Worm (Caenorhabditis elegans): ENCODE results near the gene K06A9.1.

K06A9.1 gene

DNA sequence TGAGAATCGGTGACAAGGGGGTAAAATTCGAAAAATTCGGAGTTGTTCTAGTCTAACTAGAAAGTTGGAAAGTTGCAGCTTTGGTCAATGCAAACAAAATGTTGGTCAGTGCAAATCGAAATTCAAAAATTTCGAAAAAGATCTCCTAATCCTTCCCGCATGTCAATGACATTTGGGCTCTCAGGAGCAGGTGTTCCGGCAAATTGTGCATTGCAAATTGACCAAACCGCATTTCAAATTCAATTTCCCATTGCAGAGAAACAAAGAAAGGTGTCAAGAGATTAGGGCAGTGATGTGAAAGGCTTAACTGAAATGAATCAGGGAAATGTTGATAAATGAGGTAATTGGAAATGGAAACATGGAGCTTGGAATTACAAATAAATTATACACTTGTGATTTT lies 24.0 kb upstream of the K06A9.1 start:
- TF ChIP-seq pes-1 (GFP tag; IDR thresholded peaks at IDR 0.05) (no peak), ceh-13 (GFP tag; optimal IDR thresholded peaks at IDR 0.05) (no peak), ets-7 (tag; optimal IDR thresholded peaks at IDR 0.05) (no peak), B0310.2 (tag; optimal IDR thresholded peaks at IDR 0.05) (no peak), tbx-37 (GFP tag; conservative IDR thresholded peaks at IDR 0.05) (no peak), tra-4 (tag; optimal IDR thresholded peaks at IDR 0.05) (no peak), hnd-1 (tag; optimal IDR thresholded peaks at IDR 0.05) (no peak), F13C5.2 (tag; optimal IDR thresholded peaks at IDR 0.05) (no peak), hmg-4 (GFP tag; optimal IDR thresholded peaks at IDR 0.05) (no peak), flt-1 (GFP tag; IDR thresholded peaks at IDR 0.05) (no peak), tbx-11 (GFP tag; IDR thresholded peaks at IDR 0.05) (no peak), scrt-1 (GFP tag; IDR thresholded peaks at IDR 0.05) (no peak), ceh-36 (tag; optimal IDR thresholded peaks at IDR 0.05) (no peak), sea-1 (GFP tag; conservative IDR thresholded peaks at IDR 0.05) (no peak), aly-1 (tag; optimal IDR thresholded peaks at IDR 0.05) (no peak), ama-1 (optimal IDR thresholded peaks at IDR 0.05) (no peak), hmbx-1 (tag; optimal IDR thresholded peaks at IDR 0.05) (no peak)

DNA sequence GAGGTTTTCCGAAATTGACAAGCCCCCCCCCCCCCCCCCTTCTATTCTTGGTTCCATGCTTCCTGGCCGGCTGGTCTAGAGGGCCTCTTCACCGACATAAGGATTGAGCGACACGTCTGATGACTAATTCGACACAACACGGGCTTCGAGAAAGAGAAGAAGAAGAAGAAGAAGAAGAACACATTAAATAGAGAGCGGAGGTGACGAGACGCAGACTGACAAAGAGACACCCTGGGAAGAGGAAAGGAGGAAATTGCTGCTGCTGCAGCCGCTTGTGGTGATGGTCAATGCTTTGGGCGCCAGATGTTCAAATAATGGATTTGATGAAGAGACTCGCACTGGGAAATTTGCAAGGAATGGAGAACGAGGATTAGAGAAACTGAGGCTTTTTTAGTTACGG lies 22.7 kb upstream of the K06A9.1 start:
- TF ChIP-seq hmg-4 (GFP tag; optimal IDR thresholded peaks at IDR 0.05) (peak; percentile 30), ceh-13 (GFP tag; optimal IDR thresholded peaks at IDR 0.05) (no peak)

DNA sequence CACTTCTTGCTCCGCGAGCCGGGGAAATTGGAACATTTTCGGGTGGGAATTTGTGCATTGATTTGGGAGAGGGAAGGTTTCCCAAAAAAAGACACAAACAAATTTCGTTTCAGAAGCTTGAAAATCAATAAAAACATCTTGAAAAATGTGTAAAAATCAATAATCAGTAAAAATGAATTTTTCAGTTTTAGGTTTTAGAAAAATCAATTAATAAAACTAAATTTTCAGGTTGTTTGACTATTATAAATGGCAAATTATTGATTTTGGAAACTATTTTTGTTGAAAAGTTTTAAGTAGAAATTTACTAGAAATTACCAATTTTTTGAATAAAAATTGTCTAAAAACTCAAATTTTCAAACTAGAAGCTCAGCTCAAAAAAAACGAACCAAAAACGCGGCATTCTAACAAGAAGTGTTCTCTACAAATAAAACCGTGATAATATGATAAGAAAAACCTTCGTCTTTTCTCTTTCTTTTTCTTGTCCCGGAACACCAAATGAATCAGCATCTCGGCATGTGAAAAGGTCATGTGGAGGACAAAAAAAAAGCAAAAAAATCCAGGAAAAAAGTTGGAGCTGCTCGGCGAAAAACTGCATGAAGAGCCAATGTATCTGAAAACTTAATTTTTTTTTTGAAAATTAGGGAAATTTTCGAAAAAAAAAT lies 21.7 kb upstream of the K06A9.1 start:
- TF ChIP-seq B0310.2 (tag; optimal IDR thresholded peaks at IDR 0.05) (no peak), scrt-1 (GFP tag; IDR thresholded peaks at IDR 0.05) (no peak), pes-1 (GFP tag; IDR thresholded peaks at IDR 0.05) (no peak), tbx-11 (GFP tag; IDR thresholded peaks at IDR 0.05) (no peak), aly-1 (tag; optimal IDR thresholded peaks at IDR 0.05) (no peak), hmg-4 (GFP tag; optimal IDR thresholded peaks at IDR 0.05) (no peak)

DNA sequence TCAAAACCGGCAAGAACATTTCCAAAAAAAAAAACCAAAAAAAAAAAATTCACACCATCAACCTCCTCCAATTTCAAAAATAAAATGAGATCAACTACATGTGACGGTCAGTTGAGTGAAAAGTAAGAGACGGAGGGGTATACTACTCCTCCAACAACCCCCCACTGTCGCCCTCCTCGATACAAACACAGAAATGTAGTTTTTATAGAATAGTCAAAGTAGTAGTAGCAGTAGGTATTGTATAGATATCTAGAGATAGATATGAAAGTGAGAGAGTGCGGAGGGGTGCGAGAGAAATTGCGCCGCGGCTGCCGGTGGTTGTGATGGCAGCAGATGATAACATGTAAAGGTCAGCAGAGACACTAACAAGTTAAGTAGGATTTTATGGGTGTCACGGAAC lies 20.0 kb upstream of the K06A9.1 start:
- TF ChIP-seq pes-1 (GFP tag; IDR thresholded peaks at IDR 0.05) (no peak), hmbx-1 (tag; optimal IDR thresholded peaks at IDR 0.05) (no peak), hnd-1 (tag; optimal IDR thresholded peaks at IDR 0.05) (no peak), ama-1 (optimal IDR thresholded peaks at IDR 0.05) (no peak), B0310.2 (tag; optimal IDR thresholded peaks at IDR 0.05) (no peak), ceh-13 (GFP tag; optimal IDR thresholded peaks at IDR 0.05) (no peak)

DNA sequence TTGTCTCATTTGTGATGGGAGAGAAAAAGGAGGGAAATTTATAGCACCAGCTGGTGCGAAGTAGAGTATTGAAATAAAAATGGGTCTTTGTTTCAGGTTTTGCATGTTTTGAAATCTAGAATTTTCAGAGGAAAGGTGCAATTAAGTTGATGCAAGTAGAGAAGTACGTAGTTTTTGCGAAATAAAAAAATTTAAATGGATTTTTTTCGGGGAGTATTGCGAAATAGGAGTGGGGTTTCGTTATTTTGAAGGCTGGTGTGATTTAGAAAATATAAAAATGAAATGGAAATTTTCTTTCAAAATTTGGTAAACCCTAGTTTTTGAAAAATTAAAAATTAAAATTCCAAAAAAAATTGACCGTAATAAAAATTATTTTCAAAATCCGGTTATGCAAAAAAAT lies 19.2 kb upstream of the K06A9.1 start:
- TF ChIP-seq hmg-4 (GFP tag; optimal IDR thresholded peaks at IDR 0.05) (no peak), tra-4 (tag; optimal IDR thresholded peaks at IDR 0.05) (no peak), ama-1 (optimal IDR thresholded peaks at IDR 0.05) (no peak), F13C5.2 (tag; optimal IDR thresholded peaks at IDR 0.05) (no peak), tbx-37 (GFP tag; conservative IDR thresholded peaks at IDR 0.05) (no peak), hnd-1 (tag; optimal IDR thresholded peaks at IDR 0.05) (no peak), pes-1 (GFP tag; IDR thresholded peaks at IDR 0.05) (no peak)

DNA sequence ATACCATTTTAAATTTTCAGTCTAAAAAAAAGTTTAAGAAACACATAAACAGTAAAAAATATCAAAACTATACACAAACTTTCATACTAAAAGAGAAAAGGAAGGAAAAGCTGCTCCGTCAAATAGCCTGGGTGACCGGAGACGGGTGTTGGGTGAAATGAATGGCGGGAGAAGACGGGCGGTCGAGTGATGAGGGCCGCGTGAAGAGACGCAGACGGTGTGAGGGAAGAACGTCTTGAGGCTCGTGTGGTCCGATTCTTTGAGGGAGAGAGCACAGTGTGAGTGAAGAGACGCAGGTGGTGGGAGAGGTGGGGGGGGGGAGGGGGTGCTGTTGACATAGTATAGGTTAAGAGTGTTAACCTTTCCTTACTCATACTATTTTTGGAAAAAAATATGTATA lies 18.3 kb upstream of the K06A9.1 start:
- peak; percentile 47 for TF ChIP-seq hmg-4 (GFP tag; optimal IDR thresholded peaks at IDR 0.05)
- TF ChIP-seq tra-4 (tag; optimal IDR thresholded peaks at IDR 0.05) = no peak

DNA sequence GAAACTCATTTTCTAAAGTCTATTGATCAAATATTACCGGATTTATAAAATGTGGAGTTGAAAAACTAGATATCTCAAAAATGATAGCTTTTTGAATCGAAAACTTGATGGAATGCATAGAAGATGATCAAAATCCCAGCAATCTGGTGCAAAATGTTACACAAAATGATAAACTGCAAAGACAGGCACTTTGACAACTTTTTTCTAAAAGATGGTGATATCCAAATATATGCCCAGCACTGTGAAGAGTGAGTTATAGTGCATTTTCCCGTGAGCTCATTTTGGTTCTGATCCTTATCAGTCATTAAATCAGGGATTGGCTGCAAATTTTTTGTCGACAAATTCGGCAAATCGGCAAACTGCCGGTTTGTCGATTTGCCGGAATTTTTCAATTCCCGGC lies 12.0 kb upstream of the K06A9.1 start, which contains the start of gene K06A9.3:
TSS of gene K06A9.3 (minus strand) at position 101 of the 400 bp plus-strand sequence.
- TF ChIP-seq ama-1 (optimal IDR thresholded peaks at IDR 0.05) = no peak
- no peak for TF ChIP-seq flt-1 (GFP tag; IDR thresholded peaks at IDR 0.05)

DNA sequence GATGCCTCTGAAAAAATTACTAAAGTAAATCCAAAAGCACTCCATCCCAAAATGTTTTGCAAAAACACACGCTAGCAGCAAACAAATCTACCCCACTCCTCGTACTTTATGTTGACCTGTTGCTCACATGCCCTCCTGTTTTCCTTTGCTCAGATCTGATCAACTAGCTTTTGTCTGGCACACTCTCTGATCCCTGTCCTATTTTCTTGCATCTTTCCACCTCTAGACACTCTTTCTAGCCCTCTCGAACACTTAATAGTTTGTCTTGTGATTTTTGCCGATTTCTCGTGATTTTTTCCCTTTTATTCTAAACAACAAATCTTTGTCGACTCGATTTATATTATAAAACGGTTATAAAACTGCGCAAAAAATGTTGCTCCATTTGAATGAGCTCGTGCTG lies 11.2 kb upstream of the K06A9.1 start, which contains the start of gene K06A9.2:
TSS of gene K06A9.2 (plus strand) at position 229 of the 400 bp plus-strand sequence.
- no peak for TF ChIP-seq sea-1 (GFP tag; conservative IDR thresholded peaks at IDR 0.05)
- no peak for TF ChIP-seq ama-1 (optimal IDR thresholded peaks at IDR 0.05)
- TF ChIP-seq hmg-4 (GFP tag; optimal IDR thresholded peaks at IDR 0.05) = no peak
- TF ChIP-seq hmbx-1 (tag; optimal IDR thresholded peaks at IDR 0.05) = no peak
- no peak for TF ChIP-seq flt-1 (GFP tag; IDR thresholded peaks at IDR 0.05)
- no peak for TF ChIP-seq scrt-1 (GFP tag; IDR thresholded peaks at IDR 0.05)
- no peak for TF ChIP-seq hnd-1 (tag; optimal IDR thresholded peaks at IDR 0.05)
- TF ChIP-seq ets-7 (tag; optimal IDR thresholded peaks at IDR 0.05) = no peak
- TF ChIP-seq F13C5.2 (tag; optimal IDR thresholded peaks at IDR 0.05) = no peak
- no peak for TF ChIP-seq ceh-36 (tag; optimal IDR thresholded peaks at IDR 0.05)
- TF ChIP-seq aly-1 (tag; optimal IDR thresholded peaks at IDR 0.05) = no peak
- TF ChIP-seq pes-1 (GFP tag; IDR thresholded peaks at IDR 0.05) = no peak
- TF ChIP-seq tra-4 (tag; optimal IDR thresholded peaks at IDR 0.05) = no peak
- no peak for TF ChIP-seq B0310.2 (tag; optimal IDR thresholded peaks at IDR 0.05)
- TF ChIP-seq tbx-11 (GFP tag; IDR thresholded peaks at IDR 0.05) = no peak
- TF ChIP-seq tbx-37 (GFP tag; conservative IDR thresholded peaks at IDR 0.05) = no peak
- TF ChIP-seq ceh-13 (GFP tag; optimal IDR thresholded peaks at IDR 0.05) = no peak

DNA sequence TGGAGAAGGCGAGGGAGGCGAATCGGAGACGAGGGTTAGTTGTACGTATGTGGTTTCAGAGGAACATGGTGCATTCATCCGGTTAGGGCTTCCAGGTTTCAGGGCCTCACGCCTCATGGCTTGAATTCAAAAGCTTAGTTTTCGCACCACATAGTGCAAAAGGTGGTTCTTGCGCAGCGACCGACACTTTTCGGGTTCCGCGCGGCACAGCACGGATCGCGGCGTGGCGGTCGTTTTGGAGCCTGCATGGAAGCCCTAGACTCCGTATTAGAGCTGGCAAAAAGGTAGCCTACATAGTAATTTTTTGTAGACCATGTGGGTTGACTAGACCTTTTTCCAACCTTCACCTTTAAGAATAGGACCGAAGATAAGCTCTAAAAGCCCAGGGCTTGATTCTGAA lies 8.5 kb upstream of the K06A9.1 start:
- TF ChIP-seq tbx-37 (GFP tag; conservative IDR thresholded peaks at IDR 0.05) = no peak
